Fruit fly (Drosophila melanogaster): ENCODE data around the gene Septin1.
A peak's percentile ranks its signal among the peaks of the same experiment; 100 is the strongest.

The Septin1 gene

DNA sequence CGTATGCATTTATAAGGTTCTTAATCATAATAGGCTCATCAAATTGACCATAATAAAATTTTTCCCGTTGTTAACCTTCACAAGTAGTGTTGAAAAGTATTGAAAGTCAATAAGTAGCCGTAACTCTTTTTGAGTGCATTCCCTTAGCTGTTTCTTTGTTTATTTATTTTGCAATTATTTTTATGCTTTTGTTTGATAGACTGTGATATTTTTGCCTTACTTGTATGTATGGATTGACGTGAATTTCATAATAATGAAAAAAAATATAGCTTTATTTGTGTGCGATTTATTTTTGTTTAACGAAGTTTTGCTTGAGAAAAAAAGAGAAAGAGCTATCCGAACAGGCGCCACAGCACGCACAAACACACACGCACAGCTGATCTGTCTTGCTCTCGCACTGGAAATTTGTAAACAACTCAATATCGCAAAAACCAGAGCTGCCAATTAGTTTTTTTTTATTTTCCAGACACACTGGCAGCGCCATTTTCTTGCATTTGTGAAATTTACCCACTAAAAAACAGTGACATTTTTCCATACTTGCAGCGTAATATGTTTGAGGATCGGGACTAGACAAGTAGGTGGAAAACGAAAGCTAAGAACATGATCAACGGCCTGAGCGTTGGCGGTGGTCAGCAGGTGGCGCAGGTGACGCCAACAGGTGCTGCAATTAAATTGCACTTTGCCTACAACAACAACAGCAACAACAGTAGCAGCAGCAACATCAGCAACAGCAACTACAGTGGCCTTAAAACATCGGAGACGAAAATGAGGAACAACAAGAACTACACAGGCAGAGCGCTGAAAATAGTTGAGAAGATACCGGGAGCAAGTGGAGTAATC lies 11.3 kb downstream of the Septin1 start:
- TF ChIP-seq EcR (GFP tag; optimal IDR thresholded peaks at IDR 0.05) (no peak), pan (optimal IDR thresholded peaks at IDR 0.05) (no peak), usp (GFP tag; optimal IDR thresholded peaks at IDR 0.05) (no peak), psq (optimal IDR thresholded peaks at IDR 0.05) (no peak), CG8478 (optimal IDR thresholded peaks at IDR 0.05) (peak; percentile 31)

DNA sequence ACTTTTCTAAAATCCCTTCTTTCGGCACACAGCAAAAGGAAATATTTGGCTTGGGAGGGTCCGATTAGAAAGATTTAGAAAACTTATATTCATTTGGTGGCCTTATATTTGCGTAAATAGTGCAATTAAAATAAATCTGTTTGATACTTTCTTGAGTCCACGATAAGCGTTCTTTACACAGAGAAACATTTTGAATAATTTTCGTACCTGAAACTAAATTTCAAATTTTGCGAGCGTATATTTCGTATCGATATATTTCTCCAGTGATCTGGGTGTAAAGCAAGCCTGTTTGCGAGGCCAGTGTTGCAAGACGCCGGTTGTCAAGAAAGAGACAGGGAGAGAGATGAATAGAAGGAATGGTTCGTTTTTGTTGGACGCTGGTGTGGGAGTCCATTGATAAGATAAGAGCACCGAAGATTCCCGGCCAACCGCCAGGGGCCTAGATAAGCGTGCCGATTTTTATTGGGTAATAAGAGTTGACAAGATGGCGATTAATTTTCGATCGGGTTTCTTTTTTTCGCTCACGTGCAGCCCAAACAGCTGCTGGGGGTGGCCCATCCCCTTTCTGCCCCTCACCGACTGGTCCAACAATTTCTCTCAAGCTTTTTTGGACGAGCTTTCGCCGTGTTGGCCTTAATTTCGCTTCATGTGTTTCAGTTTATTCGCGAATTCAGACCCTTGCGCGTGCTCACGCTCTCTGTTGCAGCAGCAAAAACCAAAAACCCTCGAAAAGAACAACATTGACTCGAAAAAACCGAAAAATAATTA lies 15.8 kb downstream of the Septin1 start, which contains the start of gene slgA:
Gene slgA (plus strand): TSS at position 344 of the 768 bp plus-strand sequence.
- no peak for TF ChIP-seq EcR (GFP tag; optimal IDR thresholded peaks at IDR 0.05)
- TF ChIP-seq Dll (optimal IDR thresholded peaks at IDR 0.05) = no peak
- TF ChIP-seq pan (optimal IDR thresholded peaks at IDR 0.05) = no peak
- TF ChIP-seq CG8478 (optimal IDR thresholded peaks at IDR 0.05) = no peak
- no peak for TF ChIP-seq psq (optimal IDR thresholded peaks at IDR 0.05)
- no peak for TF ChIP-seq usp (GFP tag; optimal IDR thresholded peaks at IDR 0.05)

DNA sequence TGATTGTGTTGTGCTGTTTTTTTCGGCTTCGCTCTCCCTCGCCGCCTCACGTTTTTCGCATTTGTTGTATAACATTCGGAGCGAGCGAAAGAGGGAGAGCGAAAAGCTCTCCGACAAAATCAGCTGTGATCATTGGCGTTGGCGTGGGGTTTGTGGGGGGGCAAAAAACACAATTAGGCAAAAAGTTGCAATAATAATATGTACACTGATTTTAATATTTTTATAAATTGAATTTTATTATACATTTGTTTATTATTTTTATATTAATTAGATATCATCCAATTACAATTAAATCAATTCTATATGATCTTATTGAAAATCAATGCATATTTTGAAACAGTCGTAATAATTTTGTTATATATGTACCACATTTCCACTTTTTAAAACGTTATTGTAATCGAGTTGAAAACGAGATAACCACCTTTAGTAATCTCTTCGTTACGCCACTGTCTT lies 17.5 kb downstream of the Septin1 start:
- TF ChIP-seq Dll (optimal IDR thresholded peaks at IDR 0.05) (no peak), EcR (GFP tag; optimal IDR thresholded peaks at IDR 0.05) (no peak), usp (GFP tag; optimal IDR thresholded peaks at IDR 0.05) (no peak), pan (optimal IDR thresholded peaks at IDR 0.05) (no peak), psq (optimal IDR thresholded peaks at IDR 0.05) (no peak), CG8478 (optimal IDR thresholded peaks at IDR 0.05) (no peak)

DNA sequence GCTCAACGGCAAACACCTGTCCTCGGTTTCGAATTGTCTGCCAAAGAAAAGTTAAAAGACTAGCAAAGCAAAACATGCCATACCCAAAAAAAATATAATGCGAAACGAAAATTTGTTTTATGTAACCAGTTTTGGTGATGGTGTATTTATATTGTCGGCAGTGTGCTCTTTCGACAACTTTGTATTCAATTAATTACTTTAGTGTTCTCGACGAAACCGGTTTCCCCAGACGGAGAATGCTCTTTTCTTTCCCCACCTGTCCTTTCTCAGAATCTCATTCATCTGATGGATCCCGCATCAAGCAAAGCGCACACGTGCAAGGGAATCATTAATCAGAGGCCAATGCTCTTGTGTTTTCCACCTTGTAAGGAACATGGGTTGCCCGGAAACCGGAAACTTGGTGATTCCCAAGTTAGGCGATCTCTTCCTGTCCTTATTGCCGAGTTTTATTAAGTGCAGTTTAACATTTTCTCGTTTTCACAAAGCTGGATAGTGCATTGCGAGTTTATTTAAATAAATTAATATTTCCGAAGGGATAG lies 20.3 kb downstream of the Septin1 start:
- TF ChIP-seq psq (optimal IDR thresholded peaks at IDR 0.05) (no peak), usp (GFP tag; optimal IDR thresholded peaks at IDR 0.05) (no peak), pan (optimal IDR thresholded peaks at IDR 0.05) (no peak), Dll (optimal IDR thresholded peaks at IDR 0.05) (no peak), CG8478 (optimal IDR thresholded peaks at IDR 0.05) (no peak), EcR (GFP tag; optimal IDR thresholded peaks at IDR 0.05) (no peak)

DNA sequence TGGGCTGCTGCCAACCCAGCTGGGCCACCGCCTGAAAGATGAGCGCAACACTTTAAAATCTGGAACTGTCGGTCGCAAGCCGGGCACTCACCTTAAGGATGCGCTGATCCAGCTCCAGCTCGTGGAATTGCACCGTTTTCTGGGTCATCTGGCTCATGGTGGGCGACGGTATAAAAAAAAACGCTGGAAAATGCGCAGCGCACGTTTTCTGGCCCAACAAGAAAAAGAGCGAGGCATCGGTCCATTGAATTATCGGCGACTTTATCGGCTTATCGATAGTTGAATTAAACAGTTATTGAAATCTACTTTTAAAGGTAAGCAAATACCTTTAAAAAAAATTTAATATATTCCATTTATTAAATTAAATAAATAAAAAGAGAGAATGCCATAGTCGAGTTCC lies 29.6 kb downstream of the Septin1 start, which contains the start of gene Ddx56:
Gene Ddx56 (minus strand): TSS at position 252 of the 400 bp plus-strand sequence.
- no peak for TF ChIP-seq usp (GFP tag; optimal IDR thresholded peaks at IDR 0.05)
- no peak for TF ChIP-seq psq (optimal IDR thresholded peaks at IDR 0.05)
- TF ChIP-seq Dll (optimal IDR thresholded peaks at IDR 0.05) = no peak
- no peak for TF ChIP-seq EcR (GFP tag; optimal IDR thresholded peaks at IDR 0.05)
- no peak for TF ChIP-seq pan (optimal IDR thresholded peaks at IDR 0.05)
- TF ChIP-seq CG8478 (optimal IDR thresholded peaks at IDR 0.05) = no peak

DNA sequence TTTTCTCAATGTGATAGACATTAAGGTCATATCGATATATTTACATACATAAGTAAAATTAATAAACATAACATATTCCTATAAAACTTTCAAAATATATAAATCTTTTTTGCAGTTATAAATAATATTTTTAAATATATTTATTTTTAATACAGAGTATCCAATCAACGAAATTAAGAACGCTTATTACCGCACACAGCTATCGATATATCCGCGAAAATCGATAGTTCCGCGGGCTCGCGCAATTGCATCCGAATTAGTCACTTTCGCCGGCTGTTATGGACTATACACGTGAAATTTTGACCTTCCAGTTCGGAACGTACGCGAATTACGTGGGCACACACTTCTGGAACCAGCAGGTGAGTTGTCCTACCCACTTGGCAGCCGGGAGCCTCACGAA lies 30.6 kb downstream of the Septin1 start, which contains the start of gene mst:
Gene mst (plus strand): TSS at position 244 of the 400 bp plus-strand sequence.
- TF ChIP-seq pan (optimal IDR thresholded peaks at IDR 0.05) = no peak
- no peak for TF ChIP-seq EcR (GFP tag; optimal IDR thresholded peaks at IDR 0.05)
- no peak for TF ChIP-seq Dll (optimal IDR thresholded peaks at IDR 0.05)
- no peak for TF ChIP-seq psq (optimal IDR thresholded peaks at IDR 0.05)
- TF ChIP-seq CG8478 (optimal IDR thresholded peaks at IDR 0.05) = no peak
- TF ChIP-seq usp (GFP tag; optimal IDR thresholded peaks at IDR 0.05) = no peak

DNA sequence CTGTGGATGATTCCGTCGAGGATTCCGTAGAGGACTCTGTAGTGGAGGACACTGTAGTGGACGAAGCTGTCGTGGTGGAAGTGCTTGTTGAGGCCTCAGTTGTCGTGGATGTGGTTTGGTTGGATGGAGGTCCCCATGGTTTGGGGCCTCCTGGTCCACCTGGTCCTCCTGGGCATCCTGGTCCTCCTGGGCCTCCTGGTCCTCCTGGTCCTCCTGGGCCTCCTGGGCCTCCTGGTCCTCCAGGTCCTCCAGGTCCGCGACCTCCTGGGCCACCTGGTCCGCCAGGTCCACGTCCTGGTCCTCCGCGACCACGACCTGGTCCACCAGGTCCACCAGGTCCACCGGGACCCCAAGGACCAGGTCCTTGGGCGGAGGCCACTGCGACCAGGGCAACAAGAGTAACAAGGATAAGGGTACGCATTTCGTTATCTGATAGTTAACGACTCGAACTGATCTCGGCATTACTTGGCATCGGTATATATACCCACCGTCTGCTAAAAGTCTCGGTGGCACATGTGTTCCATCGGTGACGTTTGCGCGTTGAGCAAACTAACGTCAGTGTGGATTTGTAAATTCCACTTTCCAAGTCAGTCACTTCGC lies 38.9 kb downstream of the Septin1 start, which contains the start of gene lcs:
Gene lcs (minus strand): TSS at position 457 of the 600 bp plus-strand sequence.
- TF ChIP-seq pan (optimal IDR thresholded peaks at IDR 0.05) = no peak
- no peak for TF ChIP-seq CG8478 (optimal IDR thresholded peaks at IDR 0.05)
- TF ChIP-seq psq (optimal IDR thresholded peaks at IDR 0.05) = no peak
- no peak for TF ChIP-seq Dll (optimal IDR thresholded peaks at IDR 0.05)
- TF ChIP-seq usp (GFP tag; optimal IDR thresholded peaks at IDR 0.05) = no peak
- TF ChIP-seq EcR (GFP tag; optimal IDR thresholded peaks at IDR 0.05) = no peak

DNA sequence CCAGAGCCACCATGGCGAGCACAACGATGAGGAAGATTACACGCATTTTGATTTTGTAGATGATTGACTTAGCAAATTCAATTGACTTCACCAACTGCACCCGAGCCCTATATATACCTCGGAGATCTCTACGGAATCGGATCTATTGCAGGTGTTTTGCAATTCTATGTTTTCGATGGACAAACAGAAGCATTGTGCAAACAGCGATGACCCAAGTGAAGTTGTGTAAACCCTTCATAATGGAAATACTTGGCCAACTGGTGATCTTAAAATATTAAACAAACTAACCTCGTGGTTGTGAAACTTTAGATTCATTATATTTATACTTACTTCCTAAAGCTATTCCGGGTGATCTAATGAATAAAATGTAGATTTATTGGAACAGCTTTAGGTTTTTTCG lies 44.6 kb downstream of the Septin1 start, which contains the start of gene whe:
Gene whe (minus strand): TSS at position 101 of the 400 bp plus-strand sequence.
- TF ChIP-seq CG8478 (optimal IDR thresholded peaks at IDR 0.05) = no peak
- TF ChIP-seq Dll (optimal IDR thresholded peaks at IDR 0.05) = no peak
- no peak for TF ChIP-seq usp (GFP tag; optimal IDR thresholded peaks at IDR 0.05)

All from whole organism.